Worm (Caenorhabditis elegans) whole organism, early embryonic: ENCODE measurements around the gene F28H7.3.

ENCODE experiments used
- B0310.2 ChIP-seq: sonication (generic microtip); optimal IDR thresholded peaks from 2 replicates; lab custom pipeline; 2016; ENCODE audit warnings: mild to moderate bottlenecking, missing genetic modification characterization, missing compliant biosample characterization
- F13C5.2 ChIP-seq: sonication (generic microtip); optimal IDR thresholded peaks from 2 replicates; lab custom pipeline; 2017; ENCODE audit warnings: mild to moderate bottlenecking, missing genetic modification characterization, inconsistent platforms, missing compliant biosample characterization
- aly-1 ChIP-seq: sonication (generic microtip); optimal IDR thresholded peaks from 2 replicates; lab custom pipeline; 2016; ENCODE audit warnings: missing genetic modification characterization, missing compliant biosample characterization
- ama-1 ChIP-seq: fragments of 150-350 bp; optimal IDR thresholded peaks from 2 replicates; lab custom pipeline; 2014
- ceh-13 ChIP-seq: fragments of 200-800 bp; sonication (Bioruptor generic); optimal IDR thresholded peaks from 2 replicates; lab custom pipeline; 2018; ENCODE audit warnings: mild to moderate bottlenecking, missing genetic modification characterization, missing compliant biosample characterization
- ceh-36 ChIP-seq: sonication (generic microtip); optimal IDR thresholded peaks from 2 replicates; lab custom pipeline; 2016; ENCODE audit warnings: missing genetic modification characterization, inconsistent platforms, missing compliant biosample characterization
- ets-7 ChIP-seq: sonication (generic microtip); optimal IDR thresholded peaks from 2 replicates; lab custom pipeline; 2016; ENCODE audit warnings: missing genotype, missing genetic modification characterization, missing compliant biosample characterization
- flt-1 ChIP-seq: fragments of 200-800 bp; sonication (Bioruptor generic); IDR thresholded peaks from 2 replicates; pipeline ENCODE4 v1.3.6; 2022; ENCODE audit warnings: missing genetic modification characterization, missing compliant biosample characterization
- hmg-4 ChIP-seq: fragments of 200-800 bp; sonication (Bioruptor generic); optimal IDR thresholded peaks from 2 replicates; lab custom pipeline; 2018; ENCODE audit warnings: mild to moderate bottlenecking, missing genetic modification characterization, missing compliant biosample characterization
- hnd-1 ChIP-seq: sonication (generic microtip); optimal IDR thresholded peaks from 2 replicates; lab custom pipeline; 2016; ENCODE audit warnings: missing genetic modification characterization, missing compliant biosample characterization
- pes-1 ChIP-seq: fragments of 200-800 bp; sonication (Bioruptor generic); IDR thresholded peaks from 2 replicates; pipeline ENCODE4 v1.3.6; 2022; ENCODE audit warnings: missing genetic modification reagents, missing genetic modification characterization, missing compliant biosample characterization
- scrt-1 ChIP-seq: fragments of 200-800 bp; sonication (Bioruptor generic); IDR thresholded peaks from 2 replicates; pipeline ENCODE4 v1.3.6; 2022; ENCODE audit warnings: missing genetic modification characterization, missing compliant biosample characterization
- sea-1 ChIP-seq: fragments of 200-800 bp; sonication (Bioruptor generic); conservative IDR thresholded peaks from 2 replicates; pipeline ENCODE4 v1.3.6; 2022; ENCODE audit warnings: missing genetic modification characterization, missing compliant biosample characterization
- tbx-11 ChIP-seq: fragments of 200-800 bp; sonication (Bioruptor generic); IDR thresholded peaks from 2 replicates; pipeline ENCODE4 v1.3.6; 2022; ENCODE audit warnings: missing genetic modification characterization, missing compliant biosample characterization
- tbx-37 ChIP-seq: fragments of 200-800 bp; sonication (Bioruptor generic); conservative IDR thresholded peaks from 2 replicates; pipeline ENCODE4 v1.3.6; 2022; ENCODE audit warnings: missing genetic modification reagents, missing genetic modification characterization, missing compliant biosample characterization
- tra-4 ChIP-seq: sonication (generic microtip); optimal IDR thresholded peaks from 2 replicates; lab custom pipeline; 2017; ENCODE audit warnings: missing genetic modification characterization, missing compliant biosample characterization

F28H7.3 gene

ce11 chrV:10708346-10708745 lies 42.2 kb downstream of the F28H7.3 start:
- no peak for TF ChIP-seq ceh-36
- TF ChIP-seq hmg-4 (GFP tag; lab: Kevin White, UChicago), result no peak
- no peak for TF ChIP-seq tbx-11
- no peak for TF ChIP-seq sea-1 (GFP tag; lab: Robert Waterston, UW)
- TF ChIP-seq F13C5.2, result no peak
- TF ChIP-seq aly-1 (tag; lab: Kevin White, UChicago), result no peak
- TF ChIP-seq ama-1, result no peak
- TF ChIP-seq ceh-13 (GFP tag; lab: Kevin White, UChicago), result no peak

ce11 chrV:10702910-10703309 lies 47.7 kb downstream of the F28H7.3 start:
- TF ChIP-seq ceh-13 (GFP tag; lab: Kevin White, UChicago), result no peak
- no peak for TF ChIP-seq tbx-37 (GFP tag; lab: Robert Waterston, UW)
- no peak for TF ChIP-seq aly-1 (tag; lab: Kevin White, UChicago)
- TF ChIP-seq flt-1 (GFP tag; lab: Robert Waterston, UW), result no peak
- TF ChIP-seq F13C5.2, result no peak
- TF ChIP-seq tra-4 (tag; lab: Kevin White, UChicago), result no peak
- no peak for TF ChIP-seq hmg-4 (GFP tag; lab: Kevin White, UChicago)
- TF ChIP-seq scrt-1 (GFP tag; lab: Robert Waterston, UW), result no peak
- TF ChIP-seq ceh-36, result no peak
- no peak for TF ChIP-seq ets-7 (tag; lab: Kevin White, UChicago)
- TF ChIP-seq ama-1, result no peak
- TF ChIP-seq pes-1 (GFP tag; lab: Robert Waterston, UW), result no peak

- TF ChIP-seq tra-4 (tag; lab: Kevin White, UChicago), result no peak
- no peak for TF ChIP-seq tbx-11
- TF ChIP-seq ets-7 (tag; lab: Kevin White, UChicago), result no peak
- TF ChIP-seq F13C5.2, result no peak
- no peak for TF ChIP-seq ceh-13 (GFP tag; lab: Kevin White, UChicago)
- no peak for TF ChIP-seq pes-1 (GFP tag; lab: Robert Waterston, UW)
- no peak for TF ChIP-seq B0310.2 (tag; lab: Kevin White, UChicago)
- no peak for TF ChIP-seq hnd-1 (tag; lab: Kevin White, UChicago)
- no peak for TF ChIP-seq tbx-37 (GFP tag; lab: Robert Waterston, UW)
- TF ChIP-seq flt-1 (GFP tag; lab: Robert Waterston, UW), result no peak
- no peak for TF ChIP-seq hmg-4 (GFP tag; lab: Kevin White, UChicago)
- no peak for TF ChIP-seq ama-1
- no peak for TF ChIP-seq ceh-36
- no peak for TF ChIP-seq sea-1 (GFP tag; lab: Robert Waterston, UW)
- no peak for TF ChIP-seq aly-1 (tag; lab: Kevin White, UChicago)
Observed at ce11 chrV:10702249-10702648, 48.3 kb downstream of the F28H7.3 start, which contains the start of gene pph-1. pph-1 (plus strand) TSS chrV:10702549.
